Worm (Caenorhabditis elegans) whole organism, L3 larva: Measurements from ENCODE around the gene fbxa-126.

Experiments
- aly-2 ChIP-seq: fragments of 150-350 bp; optimal IDR thresholded peaks from 2 replicates; lab custom pipeline; 2014; ENCODE audit warnings: missing biosample characterization, missing genetic modification characterization
- ama-1 ChIP-seq: fragments of 150-350 bp; optimal IDR thresholded peaks from 2 replicates; lab custom pipeline; 2018
- ceh-82 ChIP-seq: fragments of 150-350 bp; optimal IDR thresholded peaks from 2 replicates; lab custom pipeline; 2014; ENCODE audit warnings: missing biosample characterization, missing genetic modification characterization
- daf-12 ChIP-seq: fragments of 150-350 bp; optimal IDR thresholded peaks from 2 replicates; lab custom pipeline; 2014; ENCODE audit warnings: missing biosample characterization, missing genetic modification reagents, missing genetic modification characterization
- elt-3 ChIP-seq, 3 experiments: fragments of 150-350 bp in 1 of 3; sonication (generic microtip) in 2 of 3; optimal IDR thresholded peaks; 2 replicates in 2 of 3; 4 replicates in 1 of 3; lab custom pipeline; 2014 to 2017; ENCODE audit warnings: missing biosample characterization in 3 of 3, missing genetic modification characterization in 3 of 3
- mdl-1 ChIP-seq: fragments of 150-350 bp; optimal IDR thresholded peaks from 2 replicates; lab custom pipeline; 2014; ENCODE audit warnings: missing biosample characterization, missing genetic modification characterization
- mml-1 ChIP-seq: fragments of 150-350 bp; sonication (generic microtip); optimal IDR thresholded peaks from 3 replicates; lab custom pipeline; 2014; ENCODE audit warnings: missing biosample characterization, missing genetic modification characterization
- nhr-28 ChIP-seq: fragments of 150-350 bp; optimal IDR thresholded peaks from 2 replicates; lab custom pipeline; 2014; ENCODE audit warnings: missing biosample characterization, missing genetic modification characterization
- pqm-1 ChIP-seq: fragments of 150-350 bp; optimal IDR thresholded peaks from 2 replicates; lab custom pipeline; 2017; ENCODE audit warnings: missing biosample characterization, missing genetic modification characterization, inconsistent platforms
- skn-1 ChIP-seq: fragments of 150-350 bp; optimal IDR thresholded peaks from 2 replicates; lab custom pipeline; 2014; ENCODE audit warnings: missing biosample characterization, missing genetic modification characterization
- unc-62 ChIP-seq: fragments of 150-350 bp; sonication (generic microtip); optimal IDR thresholded peaks from 4 replicates; lab custom pipeline; 2014; ENCODE audit warnings: missing biosample characterization, missing genetic modification reagents, missing genetic modification characterization
- ztf-11 ChIP-seq: fragments of 150-350 bp; optimal IDR thresholded peaks from 2 replicates; lab custom pipeline; 2014; ENCODE audit warnings: missing biosample characterization, missing genetic modification characterization

ce11 chrIV:14326694-14327298 lies 5.2 kb upstream of the fbxa-126 start:
- no peak for TF ChIP-seq ztf-11 (tag; lab: Kevin White, UChicago)
- no peak for TF ChIP-seq mdl-1 (tag; lab: Kevin White, UChicago)
- peak; percentile 34 for TF ChIP-seq skn-1 (tag; lab: Kevin White, UChicago)
- TF ChIP-seq aly-2: no peak
- no peak for TF ChIP-seq nhr-28 (tag; lab: Kevin White, UChicago)
- TF ChIP-seq daf-12 (tag; lab: Kevin White, UChicago): no peak
- peak; percentile 29 for TF ChIP-seq pqm-1 (tag; lab: Kevin White, UChicago)
- TF ChIP-seq unc-62 (GFP tag; lab: Kevin White, UChicago): no peak
- TF ChIP-seq ceh-82 (tag; lab: Kevin White, UChicago): no peak
- no peak for TF ChIP-seq elt-3 (tag; optimal IDR thresholded peaks at IDR 0.05; lab: Kevin White, UChicago)
- peak; percentile 76 for TF ChIP-seq ama-1 (lab: Kevin White, UChicago)
- TF ChIP-seq mml-1 (tag; lab: Kevin White, UChicago): no peak
